Fruit fly (Drosophila melanogaster) whole organism, larva: ENCODE results near the gene IntS2.

Experiments
- noc ChIP-seq: fragments of 200-800 bp; sonication (Bioruptor generic); optimal IDR thresholded peaks from 3 replicates; lab custom pipeline; 2019; ENCODE audit warnings: missing biosample characterization, mild to moderate bottlenecking, missing genetic modification characterization, moderate library complexity

The IntS2 gene

dm6 chrX:17677953-17678668 lies 21.5 kb upstream of the IntS2 start:
- TF ChIP-seq noc, result no peak

- no peak for TF ChIP-seq noc
Observed at dm6 chrX:17671788-17672187, 15.2 kb upstream of the IntS2 start, which contains the start of gene CG12990. Gene CG12990 (minus strand): TSS chrX:17671888.

dm6 chrX:17659119-17659452 lies 2.5 kb upstream of the IntS2 start:
- TF ChIP-seq noc, result peak; percentile 41

dm6 chrX:17658207-17659118 lies 1.8 kb upstream of the IntS2 start:
- no peak for TF ChIP-seq noc

dm6 chrX:17657716-17658115 lies 1.1 kb upstream of the IntS2 start:
- TF ChIP-seq noc, result peak; percentile 10

dm6 chrX:17657050-17657696 lies 555 bp upstream of the IntS2 start, which contains the start of gene beta-Spec:
Gene beta-Spec (plus strand): TSS chrX:17657372.
- no peak for TF ChIP-seq noc

dm6 chrX:17651998-17652738 lies 4.5 kb downstream of the IntS2 start, which contains the start of gene RhoGAPp190:
Gene RhoGAPp190 (minus strand): TSS chrX:17652562.
- TF ChIP-seq noc, result no peak

dm6 chrX:17651216-17651997 lies 5.2 kb downstream of the IntS2 start:
- no peak for TF ChIP-seq noc

- no peak for TF ChIP-seq noc
Observed at dm6 chrX:17640837-17641236, 15.8 kb downstream of the IntS2 start.

- no peak for TF ChIP-seq noc
Observed at dm6 chrX:17636001-17636400, 20.6 kb downstream of the IntS2 start, which contains the start of the genes CG8289 and CG5800. Gene CG8289 (minus strand): TSS chrX:17636044. Gene CG5800 (plus strand): TSS chrX:17636281.

dm6 chrX:17631996-17632612 lies 24.5 kb downstream of the IntS2 start, which contains the start of the genes corolla and ND-24:
Gene corolla (minus strand): TSS chrX:17632047.
Gene ND-24 (plus strand): TSS chrX:17632089.
- peak; percentile 71 for TF ChIP-seq noc

dm6 chrX:17629317-17629716 lies 27.3 kb downstream of the IntS2 start, which contains the start of gene CG8326:
Gene CG8326 (minus strand): TSS chrX:17629492.
- no peak for TF ChIP-seq noc

- peak; percentile 10 for TF ChIP-seq noc
Observed at dm6 chrX:17627090-17627992, 29.3 kb downstream of the IntS2 start, which contains the start of gene stas. Gene stas (minus strand): TSS chrX:17627895.

- TF ChIP-seq noc, result peak; percentile 31
Observed at dm6 chrX:17625833-17626232, 30.8 kb downstream of the IntS2 start.
